Fruit fly (Drosophila melanogaster): ENCODE data around the gene Top2.

Top2 gene

DNA sequence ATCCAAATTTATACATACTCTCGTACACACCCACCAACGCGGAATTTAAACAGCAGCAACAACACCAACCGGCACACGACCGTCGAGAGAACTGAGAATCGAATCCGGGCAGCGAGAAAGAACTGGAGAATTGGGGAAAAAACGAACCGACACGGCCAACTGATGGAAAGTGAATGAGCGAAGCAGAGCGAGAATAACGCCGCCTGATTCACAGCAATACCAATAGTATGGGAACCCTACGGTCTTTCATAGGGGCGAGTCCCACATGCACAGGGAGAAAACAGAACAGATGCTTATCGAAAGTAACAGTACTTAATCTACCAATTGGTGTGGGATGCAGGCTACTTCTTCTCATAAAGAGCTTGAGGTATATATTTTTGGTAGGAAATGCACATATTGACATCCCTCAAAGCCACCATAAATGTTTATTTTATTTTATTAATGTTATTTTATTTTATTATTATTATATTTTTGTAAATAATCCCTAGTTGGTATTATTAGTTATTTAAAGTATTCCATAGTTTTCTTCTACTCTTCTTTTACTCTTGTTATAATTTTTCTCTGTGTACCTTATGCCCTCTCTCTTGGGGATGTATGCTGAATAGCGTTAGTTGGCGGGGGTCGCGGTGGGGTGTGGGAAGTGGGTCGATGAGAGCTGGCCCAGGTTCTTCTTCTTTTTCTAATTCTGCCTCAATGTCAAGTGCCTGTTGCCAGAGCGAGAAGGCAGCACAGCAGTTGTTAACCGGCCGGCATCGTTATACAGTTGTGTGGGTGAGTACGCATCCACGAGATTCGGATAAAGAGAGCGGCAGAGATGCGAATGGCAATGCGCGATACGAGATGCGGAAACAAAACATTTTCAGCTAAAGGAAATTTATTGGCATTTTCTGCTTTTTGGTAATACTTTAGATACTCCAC is 54.7 kb downstream of the Top2 start, which contains the start of gene CG17544 (continued):
- no peak for TF ChIP-seq Ets97D (GFP tag; optimal IDR thresholded peaks at IDR 0.05)
- peak; percentile 35 for TF ChIP-seq CG12071 (GFP tag; optimal IDR thresholded peaks at IDR 0.05)
- peak; percentile 46 for TF ChIP-seq CG12942 (GFP tag; optimal IDR thresholded peaks at IDR 0.05)
- TF ChIP-seq h (optimal IDR thresholded peaks at IDR 0.05), result no peak
- TF ChIP-seq CG3726 (GFP tag; IDR thresholded peaks at IDR 0.05), result no peak; the same call in 2 of the 3 replicates
- peak; percentile 52 for TF ChIP-seq B-H2 (GFP tag; optimal IDR thresholded peaks at IDR 0.05)
- TF ChIP-seq CG11247 (GFP tag; IDR thresholded peaks at IDR 0.05), result no peak
- TF ChIP-seq knrl (GFP tag; IDR thresholded peaks at IDR 0.05; ENCODE audit: partially characterized antibody), result no peak
- TF ChIP-seq Hmr (GFP tag; optimal IDR thresholded peaks at IDR 0.05), result peak; percentile 91
- no peak for TF ChIP-seq Mad (GFP tag; optimal IDR thresholded peaks at IDR 0.05)
- peak; percentile 77 for TF ChIP-seq CG4328 (GFP tag; optimal IDR thresholded peaks at IDR 0.05)
- peak; percentile 88 for TF ChIP-seq Hand (GFP tag; optimal IDR thresholded peaks at IDR 0.05)
- peak; percentile 90 for TF ChIP-seq cg (GFP tag; optimal IDR thresholded peaks at IDR 0.05)

DNA sequence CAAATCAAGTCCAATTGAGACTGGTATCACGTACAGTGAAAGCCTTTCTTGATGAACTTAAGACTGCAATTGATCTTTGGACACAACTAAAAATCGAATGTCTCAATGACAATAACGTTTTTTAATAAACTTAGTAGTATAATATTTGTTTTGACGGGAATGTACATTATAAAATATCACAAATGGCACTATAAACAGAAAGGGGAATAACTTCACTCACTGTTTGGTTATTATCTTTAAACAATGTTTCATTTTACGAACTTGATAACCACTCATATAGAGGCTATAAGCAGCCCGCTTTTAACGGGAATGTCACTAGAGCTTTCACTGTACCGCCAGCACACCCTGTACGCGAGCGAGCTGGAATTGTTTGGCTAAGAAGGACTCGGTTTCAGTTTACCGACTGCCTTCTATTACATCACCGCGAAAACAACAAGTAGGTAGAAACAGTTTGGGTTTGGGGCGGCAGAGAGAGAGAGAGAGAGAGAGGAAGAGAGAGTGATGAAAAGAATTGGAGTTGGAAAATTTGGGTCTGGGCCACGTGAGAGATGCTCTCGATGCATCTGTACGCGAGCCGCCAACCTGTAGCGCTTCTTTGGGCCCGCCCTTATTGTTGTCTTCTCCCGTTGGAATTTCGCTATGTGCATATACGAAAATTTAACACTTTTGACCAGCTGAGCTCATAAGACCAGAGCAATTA is 55.5 kb downstream of the Top2 start:
- TF ChIP-seq CG7372 (GFP tag; IDR thresholded peaks at IDR 0.05), result no peak
- TF ChIP-seq lov (optimal IDR thresholded peaks at IDR 0.05), result no peak
- TF ChIP-seq lov (GFP tag; IDR thresholded peaks at IDR 0.05), result no peak
- peak; percentile 37 for TF ChIP-seq CG30403 (GFP tag; optimal IDR thresholded peaks at IDR 0.05)
- peak; percentile 19 for TF ChIP-seq kah (GFP tag; optimal IDR thresholded peaks at IDR 0.05)
- no peak for TF ChIP-seq jigr1 (GFP tag; IDR thresholded peaks at IDR 0.05)
- peak; percentile 43; the same call in 2 of the 3 replicates for TF ChIP-seq dysf (GFP tag; IDR thresholded peaks at IDR 0.05)
- no peak for TF ChIP-seq cato (GFP tag; optimal IDR thresholded peaks at IDR 0.05; ENCODE audit: borderline replicate concordance)
- no peak for TF ChIP-seq fd96Cb (tag; optimal IDR thresholded peaks at IDR 0.05)
- peak; percentile 5 for TF ChIP-seq bcd (GFP tag; optimal IDR thresholded peaks at IDR 0.05)
- TF ChIP-seq nmo (GFP tag; optimal IDR thresholded peaks at IDR 0.05), result peak; percentile 15
- no peak for TF ChIP-seq CG4424 (GFP tag; optimal IDR thresholded peaks at IDR 0.05)
- TF ChIP-seq CG12236 (GFP tag; optimal IDR thresholded peaks at IDR 0.05), result no peak
- peak; percentile 45; the same call in 1 of the 2 replicates for TF ChIP-seq CG9932 (GFP tag; IDR thresholded peaks at IDR 0.05)
- TF ChIP-seq CG6254 (GFP tag; optimal IDR thresholded peaks at IDR 0.05), result peak; percentile 3
- no peak for TF ChIP-seq CG10147 (GFP tag; optimal IDR thresholded peaks at IDR 0.05)
- TF ChIP-seq CG10462 (GFP tag; optimal IDR thresholded peaks at IDR 0.05), result no peak
- TF ChIP-seq shn (GFP tag; optimal IDR thresholded peaks at IDR 0.05), result peak; percentile 16
- TF ChIP-seq dpn (GFP tag; optimal IDR thresholded peaks at IDR 0.05), result peak; percentile 5 to 33
- TF ChIP-seq CG15696 (tag; optimal IDR thresholded peaks at IDR 0.05), result no peak
- TF ChIP-seq vfl (GFP tag; optimal IDR thresholded peaks at IDR 0.05), result peak; percentile 18
- no peak for TF ChIP-seq insv (GFP tag; optimal IDR thresholded peaks at IDR 0.05)
- peak; percentile 17 for TF ChIP-seq Deaf1 (tag; optimal IDR thresholded peaks at IDR 0.05)
- peak; percentile 42 for TF ChIP-seq CG15269 (tag; optimal IDR thresholded peaks at IDR 0.05)
- no peak for TF ChIP-seq Usf (GFP tag; optimal IDR thresholded peaks at IDR 0.05)
- 0 out of 2 replicates have a peak, but pooled peaks have one; percentile 13 for TF ChIP-seq Drgx (GFP tag; IDR thresholded peaks at IDR 0.05)
- TF ChIP-seq Hr3 (GFP tag; optimal IDR thresholded peaks at IDR 0.05), result no peak
- TF ChIP-seq esg (GFP tag; conservative IDR thresholded peaks at IDR 0.05), result no peak
- TF ChIP-seq Chrac-16 (GFP tag; optimal IDR thresholded peaks at IDR 0.05), result peak; percentile 21
- TF ChIP-seq prd (optimal IDR thresholded peaks at IDR 0.05), result no peak
- TF ChIP-seq prd (GFP tag; IDR thresholded peaks at IDR 0.05), result no peak
- no peak for TF ChIP-seq trem (tag; optimal IDR thresholded peaks at IDR 0.05)
- no peak for TF ChIP-seq Nf-YA (GFP tag; IDR thresholded peaks at IDR 0.05)
- TF ChIP-seq CG15601 (tag; optimal IDR thresholded peaks at IDR 0.05), result no peak

Measured in whole organism, embryonic.